Fruit fly (Drosophila melanogaster) whole organism, embryonic: ENCODE measurements around the gene CG9021.

Experiments
- Abd-B ChIP-seq: fragments of 200-800 bp; sonication (Bioruptor generic); optimal IDR thresholded peaks from 2 replicates; lab custom pipeline; 2018; ENCODE audit warnings: missing biosample characterization, mild to moderate bottlenecking, missing genetic modification characterization, moderate library complexity
- C15 ChIP-seq: fragments of 200-800 bp; sonication (Bioruptor generic); IDR thresholded peaks from 3 replicates; pipeline ENCODE4 v1.3.6; 2022; ENCODE audit warnings: missing biosample characterization, missing genetic modification characterization
- CG1024 ChIP-seq: fragments of 200-800 bp; sonication (Bioruptor generic); IDR thresholded peaks from 2 replicates; pipeline ENCODE4 v1.3.6; 2022; ENCODE audit warnings: missing biosample characterization, missing genetic modification characterization
- CG10274 ChIP-seq: fragments of 200-800 bp; sonication (Bioruptor generic); optimal IDR thresholded peaks from 3 replicates; lab custom pipeline; 2017; ENCODE audit warnings: missing biosample characterization, mild to moderate bottlenecking, missing genetic modification characterization
- CG10366 ChIP-seq: fragments of 200-800 bp; sonication (Bioruptor generic); IDR thresholded peaks from 2 replicates; pipeline ENCODE4 v1.3.6; 2022; ENCODE audit warnings: missing biosample characterization, missing genetic modification characterization
- CG10979 ChIP-seq: fragments of 200-800 bp; sonication (Bioruptor generic); optimal IDR thresholded peaks from 2 replicates; lab custom pipeline; 2018; ENCODE audit warnings: missing biosample characterization, mild to moderate bottlenecking, missing genetic modification characterization, moderate library complexity
- CG11247 ChIP-seq: fragments of 200-800 bp; sonication (Bioruptor generic); IDR thresholded peaks from 2 replicates; pipeline ENCODE4 v1.3.6; 2022; ENCODE audit warnings: missing biosample characterization, missing genetic modification characterization
- CG12299 ChIP-seq: fragments of 200-800 bp; sonication (Bioruptor generic); optimal IDR thresholded peaks from 2 replicates; lab custom pipeline; 2018; ENCODE audit warnings: missing biosample characterization, mild to moderate bottlenecking, missing genetic modification characterization
- CG15601 ChIP-seq: fragments of 200-800 bp; sonication (Bioruptor generic); optimal IDR thresholded peaks from 3 replicates; lab custom pipeline; 2019; ENCODE audit warnings: missing biosample characterization, mild to moderate bottlenecking, missing genetic modification characterization, moderate library complexity
- CG17359 ChIP-seq: fragments of 200-800 bp; sonication (Bioruptor generic); optimal IDR thresholded peaks from 3 replicates; lab custom pipeline; 2018; ENCODE audit warnings: missing biosample characterization, mild to moderate bottlenecking, missing genetic modification characterization, moderate library complexity
- CG17802 ChIP-seq: fragments of 200-800 bp; sonication (Bioruptor generic); optimal IDR thresholded peaks from 2 replicates; lab custom pipeline; 2018; ENCODE audit warnings: missing biosample characterization, mild to moderate bottlenecking, missing genetic modification characterization, moderate library complexity
- CG18599 ChIP-seq: fragments of 200-800 bp; sonication (Bioruptor generic); optimal IDR thresholded peaks from 3 replicates; lab custom pipeline; 2017; ENCODE audit warnings: missing biosample characterization, missing genetic modification characterization, mild to moderate bottlenecking, moderate library complexity, missing genetic modification reagents
- CG18619 ChIP-seq: fragments of 200-800 bp; sonication (Bioruptor generic); optimal IDR thresholded peaks from 3 replicates; lab custom pipeline; 2017; ENCODE audit warnings: missing biosample characterization, mild to moderate bottlenecking, missing genetic modification characterization
- CG2889 ChIP-seq: fragments of 200-800 bp; sonication (Bioruptor generic); IDR thresholded peaks from 3 replicates; pipeline ENCODE4 v1.3.6; 2022; ENCODE audit warnings: missing biosample characterization, missing genetic modification characterization
- CG32772 ChIP-seq: fragments of 200-800 bp; sonication (Bioruptor generic); IDR thresholded peaks from 2 replicates; pipeline ENCODE4 v1.3.6; 2022; ENCODE audit warnings: missing biosample characterization, missing genetic modification characterization
- CG34376 ChIP-seq: fragments of 200-800 bp; sonication (Bioruptor generic); optimal IDR thresholded peaks from 2 replicates; lab custom pipeline; 2018; ENCODE audit warnings: missing biosample characterization, mild to moderate bottlenecking, missing genetic modification characterization
- CG34422 ChIP-seq: fragments of 200-800 bp; sonication (Bioruptor generic); IDR thresholded peaks from 3 replicates; pipeline ENCODE4 v1.3.6; 2022; ENCODE audit warnings: missing biosample characterization, missing genetic modification characterization
- CG3838 ChIP-seq: fragments of 200-800 bp; sonication (Bioruptor generic); optimal IDR thresholded peaks from 3 replicates; lab custom pipeline; 2016; ENCODE audit warnings: missing biosample characterization, missing genetic modification characterization
- CG3995 ChIP-seq: fragments of 200-800 bp; sonication (Bioruptor generic); optimal IDR thresholded peaks from 3 replicates; lab custom pipeline; 2016; ENCODE audit warnings: missing biosample characterization, missing genetic modification characterization
- CG7357 ChIP-seq: fragments of 200-800 bp; sonication (Bioruptor generic); IDR thresholded peaks from 3 replicates; pipeline ENCODE4 v1.3.6; 2022; ENCODE audit warnings: missing biosample characterization, missing genetic modification characterization
- CG8359 ChIP-seq: fragments of 200-800 bp; sonication (Bioruptor generic); optimal IDR thresholded peaks from 2 replicates; lab custom pipeline; 2017; ENCODE audit warnings: missing biosample characterization, mild to moderate bottlenecking, missing genetic modification characterization, borderline replicate concordance
- CG8765 ChIP-seq: fragments of 200-800 bp; sonication (Bioruptor generic); IDR thresholded peaks from 2 replicates; pipeline ENCODE4 v1.3.6; 2022; ENCODE audit warnings: missing biosample characterization, missing genetic modification characterization
- CG8924 ChIP-seq: fragments of 200-800 bp; optimal IDR thresholded peaks from 3 replicates; lab custom pipeline; 2019; ENCODE audit warnings: missing biosample characterization, mild to moderate bottlenecking, missing genetic modification characterization, moderate library complexity
- CG9437 ChIP-seq: fragments of 200-800 bp; sonication (Bioruptor generic); optimal IDR thresholded peaks from 2 replicates; lab custom pipeline; 2018; ENCODE audit warnings: missing biosample characterization, mild to moderate bottlenecking, missing genetic modification characterization
- Deaf1 ChIP-seq: fragments of 200-800 bp; optimal IDR thresholded peaks from 3 replicates; lab custom pipeline; 2019; ENCODE audit warnings: missing biosample characterization, mild to moderate bottlenecking, missing genetic modification characterization, moderate library complexity
- E2f1 ChIP-seq: fragments of 200-800 bp; sonication (Bioruptor generic); IDR thresholded peaks from 2 replicates; pipeline ENCODE4 v1.3.6; 2022; ENCODE audit warnings: missing biosample characterization, missing genetic modification characterization
- Hmx ChIP-seq: fragments of 200-800 bp; sonication (Bioruptor generic); optimal IDR thresholded peaks from 2 replicates; lab custom pipeline; 2016; ENCODE audit warnings: missing biosample characterization, missing genetic modification characterization
- Lpt ChIP-seq: fragments of >200 bp; optimal IDR thresholded peaks from 2 replicates; lab custom pipeline; 2018; ENCODE audit warnings: missing biosample characterization, missing genetic modification characterization
- Nf-YC ChIP-seq: fragments of 200-800 bp; optimal IDR thresholded peaks from 3 replicates; lab custom pipeline; 2019; ENCODE audit warnings: missing biosample characterization, mild to moderate bottlenecking, missing genetic modification characterization, moderate library complexity
- Sox102F ChIP-seq: fragments of 200-800 bp; sonication (Bioruptor generic); optimal IDR thresholded peaks from 2 replicates; lab custom pipeline; 2018; ENCODE audit warnings: missing biosample characterization, mild to moderate bottlenecking, missing genetic modification characterization, moderate library complexity
- Trl ChIP-seq, 3 experiments: fragments of >200 bp in 2 of 3; fragments of 200-800 bp in 1 of 3; sonication (Bioruptor generic) in 1 of 3; optimal IDR thresholded peaks; 2 replicates in 1 of 3; 3 replicates in 2 of 3; lab custom pipeline; 2016 to 2017; ENCODE audit warnings: missing biosample characterization in 1 of 3, missing genetic modification characterization in 1 of 3
- ac ChIP-seq: fragments of 200-800 bp; sonication (Bioruptor generic); optimal IDR thresholded peaks from 3 replicates; lab custom pipeline; 2017; ENCODE audit warnings: missing biosample characterization, mild to moderate bottlenecking, missing genetic modification characterization
- aop ChIP-seq: fragments of 200-800 bp; sonication (Bioruptor generic); IDR thresholded peaks from 2 replicates; pipeline ENCODE4 v1.3.6; 2022; ENCODE audit warnings: missing biosample characterization, missing genetic modification characterization
- ase ChIP-seq: fragments of 200-800 bp; sonication (Bioruptor generic); IDR thresholded peaks from 3 replicates; pipeline ENCODE4 v1.3.6; 2022; ENCODE audit warnings: missing biosample characterization, missing genetic modification characterization
- ash1 ChIP-seq: fragments of 200-800 bp; sonication (Bioruptor generic); optimal IDR thresholded peaks from 2 replicates; lab custom pipeline; 2018; ENCODE audit warnings: missing biosample characterization, mild to moderate bottlenecking, missing genetic modification characterization
- bab2 ChIP-seq: fragments of 200-800 bp; sonication (Bioruptor generic); optimal IDR thresholded peaks from 2 replicates; lab custom pipeline; 2016; ENCODE audit warnings: missing biosample characterization, missing genetic modification characterization
- croc ChIP-seq: fragments of 200-800 bp; sonication (Bioruptor generic); conservative IDR thresholded peaks from 3 replicates; pipeline ENCODE4 v1.3.6; 2022; ENCODE audit warnings: missing biosample characterization, missing genetic modification characterization
- crol ChIP-seq: fragments of 200-800 bp; sonication (Bioruptor generic); IDR thresholded peaks from 2 replicates; pipeline ENCODE4 v1.3.6; 2022; ENCODE audit warnings: missing biosample characterization, missing genetic modification characterization
- danr ChIP-seq: fragments of 200-800 bp; sonication (Bioruptor generic); IDR thresholded peaks from 2 replicates; pipeline ENCODE4 v1.3.6; 2022; ENCODE audit warnings: missing biosample characterization, missing genetic modification characterization
- disco-r ChIP-seq: fragments of 200-800 bp; sonication (Bioruptor generic); optimal IDR thresholded peaks from 2 replicates; lab custom pipeline; 2016; ENCODE audit warnings: missing biosample characterization, missing genetic modification characterization
- eyg ChIP-seq: fragments of 200-800 bp; sonication (Bioruptor generic); optimal IDR thresholded peaks from 3 replicates; lab custom pipeline; 2016; ENCODE audit warnings: missing biosample characterization, missing genetic modification characterization
- nerfin-1 ChIP-seq: fragments of 200-800 bp; sonication (Bioruptor generic); optimal IDR thresholded peaks from 3 replicates; lab custom pipeline; 2019; ENCODE audit warnings: missing biosample characterization, mild to moderate bottlenecking, missing genetic modification characterization, moderate library complexity
- nerfin-2 ChIP-seq: fragments of 200-800 bp; sonication (Bioruptor generic); IDR thresholded peaks from 2 replicates; pipeline ENCODE4 v1.3.6; 2022; ENCODE audit warnings: missing biosample characterization, missing genetic modification characterization; ENCODE audit not compliant: partially characterized antibody
- p53 ChIP-seq: fragments of 200-800 bp; sonication (Bioruptor generic); optimal IDR thresholded peaks from 2 replicates; lab custom pipeline; 2016; ENCODE audit warnings: missing biosample characterization, missing genetic modification characterization
- row ChIP-seq: fragments of 200-800 bp; sonication (Bioruptor generic); IDR thresholded peaks from 3 replicates; pipeline ENCODE4 v1.3.6; 2022; ENCODE audit warnings: missing biosample characterization, missing genetic modification characterization
- tap ChIP-seq: fragments of 200-800 bp; optimal IDR thresholded peaks from 3 replicates; lab custom pipeline; 2019; ENCODE audit warnings: missing biosample characterization, mild to moderate bottlenecking, missing genetic modification characterization, moderate library complexity
- tx ChIP-seq: fragments of 200-800 bp; sonication (Bioruptor generic); optimal IDR thresholded peaks from 2 replicates; lab custom pipeline; 2016; ENCODE audit warnings: missing biosample characterization, missing genetic modification characterization
- yki ChIP-seq: fragments of >200 bp; optimal IDR thresholded peaks from 3 replicates; lab custom pipeline; 2018

The CG9021 gene

DNA sequence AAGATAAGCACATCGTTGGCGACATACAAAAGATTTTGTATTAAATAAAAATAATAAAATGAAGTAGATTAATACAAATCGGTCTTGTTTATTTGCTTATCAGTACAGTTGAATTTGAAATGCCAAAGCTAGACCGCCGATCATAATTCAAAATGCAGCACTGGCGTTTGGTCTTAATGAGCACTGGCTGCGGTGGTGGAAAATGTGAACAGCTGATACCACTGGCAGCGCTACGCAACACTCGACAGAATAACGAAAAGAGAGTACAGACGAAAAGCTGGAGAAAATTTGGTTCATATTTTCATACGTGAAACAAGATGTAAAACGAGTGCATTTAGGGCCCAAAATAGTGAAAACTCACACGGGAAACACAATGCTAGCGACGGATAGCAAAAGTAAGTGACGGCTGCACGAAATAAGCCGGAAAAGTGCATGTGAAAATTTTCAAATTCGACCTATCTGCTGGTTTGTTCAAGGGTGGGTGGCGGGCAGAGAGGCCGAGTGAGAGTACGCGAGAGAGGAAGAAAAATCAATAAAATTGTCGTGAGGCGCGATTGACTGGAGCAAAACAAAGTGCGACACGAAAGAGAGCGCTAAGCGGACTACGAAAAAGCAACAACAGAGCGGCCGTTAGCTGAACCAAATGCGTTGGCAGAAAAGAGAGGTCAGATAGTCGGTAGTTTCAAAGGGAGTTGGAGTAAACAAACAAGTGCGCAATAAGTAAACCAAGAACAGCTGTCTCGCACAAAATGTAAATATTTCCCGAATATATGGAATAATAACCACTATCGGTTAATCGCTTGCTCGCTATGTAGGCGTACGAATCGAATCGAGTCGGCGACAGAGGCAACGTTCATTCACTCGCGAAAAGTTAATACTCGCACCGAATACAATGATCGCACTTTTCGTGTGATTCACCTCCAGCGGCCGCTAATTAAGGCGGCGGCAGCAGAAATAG lies 2.7 kb upstream of the CG9021 start, which contains the start of gene bchs (continued):
- peak; percentile 97 for TF ChIP-seq CG15601 (tag; lab: Kevin White, UChicago)
- TF ChIP-seq CG9437 (GFP tag; lab: Kevin White, UChicago) = no peak
- TF ChIP-seq CG8765 = no peak
- peak; percentile 83; the same call in 2 of the 3 replicates for TF ChIP-seq CG34422 (GFP tag; lab: Robert Waterston, UW)
- TF ChIP-seq CG10274 (GFP tag; lab: Kevin White, UChicago) = peak; percentile 75
- TF ChIP-seq CG3838 (GFP tag; lab: Kevin White, UChicago) = peak; percentile 82
- TF ChIP-seq crol (GFP tag; lab: Robert Waterston, UW) = peak; percentile 87
- peak; percentile 81 for TF ChIP-seq Sox102F (GFP tag; lab: Kevin White, UChicago)
- TF ChIP-seq Deaf1 (tag; lab: Kevin White, UChicago) = peak; percentile 65
- peak; percentile 93 for TF ChIP-seq CG34376 (GFP tag; lab: Kevin White, UChicago)
- no peak for TF ChIP-seq CG32772 (GFP tag; lab: Robert Waterston, UW)
- no peak for TF ChIP-seq ase (GFP tag; lab: Robert Waterston, UW)
- TF ChIP-seq C15 (GFP tag; lab: Robert Waterston, UW) = peak; percentile 57; the same call in 1 of the 3 replicates
- no peak for TF ChIP-seq Abd-B (GFP tag; lab: Kevin White, UChicago)
- TF ChIP-seq tap (tag; lab: Kevin White, UChicago) = no peak
- TF ChIP-seq eyg = peak; percentile 85
- TF ChIP-seq CG3995 (GFP tag; lab: Kevin White, UChicago) = no peak
- TF ChIP-seq CG11247 (GFP tag; lab: Robert Waterston, UW) = peak; percentile 78
- TF ChIP-seq CG10366 = peak; percentile 56
- TF ChIP-seq disco-r (GFP tag; lab: Kevin White, UChicago) = peak; percentile 90
- TF ChIP-seq nerfin-2 (GFP tag; lab: Robert Waterston, UW) = no peak
- no peak for TF ChIP-seq Lpt (GFP tag; lab: Kevin White, UChicago)
- TF ChIP-seq croc (GFP tag; lab: Robert Waterston, UW) = peak; percentile 27; the same call in 1 of the 3 replicates
- peak; percentile 30; the same call in 1 of the 3 replicates for TF ChIP-seq row
- TF ChIP-seq CG10979 (tag; lab: Kevin White, UChicago) = peak; percentile 68
- TF ChIP-seq CG7357 (GFP tag; lab: Robert Waterston, UW) = 0 out of 3 replicates have a peak, but pooled peaks have one; percentile 44
- TF ChIP-seq yki (lab: Kevin White, UChicago) = no peak
- TF ChIP-seq Nf-YC (tag; lab: Kevin White, UChicago) = no peak
- TF ChIP-seq nerfin-1 (tag; lab: Kevin White, UChicago) = peak; percentile 86
- TF ChIP-seq CG2889 (GFP tag; lab: Robert Waterston, UW) = no peak
- TF ChIP-seq tx = peak; percentile 46
- TF ChIP-seq CG8359 = peak; percentile 82
- peak; percentile 73 for TF ChIP-seq CG8924 (tag; lab: Kevin White, UChicago)
- peak; percentile 62 for TF ChIP-seq CG17802 (tag; lab: Kevin White, UChicago)
- TF ChIP-seq CG18599 (GFP tag; lab: Kevin White, UChicago) = peak; percentile 97
- TF ChIP-seq danr (GFP tag; lab: Robert Waterston, UW) = peak; percentile 63; the same call in 1 of the 2 replicates
- peak; percentile 70 for TF ChIP-seq p53 (GFP tag; lab: Kevin White, UChicago)
- TF ChIP-seq bab2 (GFP tag; lab: Kevin White, UChicago) = peak; percentile 89
- TF ChIP-seq Hmx (GFP tag; lab: Kevin White, UChicago) = no peak
- peak; percentile 89 to 97 for TF ChIP-seq Trl (optimal IDR thresholded peaks at IDR 0.05; lab: Kevin White, UChicago)
- peak; percentile 89 for TF ChIP-seq Trl (GFP tag; optimal IDR thresholded peaks at IDR 0.05; lab: Kevin White, UChicago)
- TF ChIP-seq ash1 (GFP tag; lab: Kevin White, UChicago) = peak; percentile 87
- no peak for TF ChIP-seq aop
- TF ChIP-seq E2f1 = peak; percentile 38; the same call in 1 of the 2 replicates
- TF ChIP-seq ac (GFP tag; lab: Kevin White, UChicago) = peak; percentile 96
- TF ChIP-seq CG18619 (GFP tag; lab: Kevin White, UChicago) = peak; percentile 93
- peak; percentile 80; the same call in 1 of the 2 replicates for TF ChIP-seq CG1024
- TF ChIP-seq CG12299 (tag; lab: Kevin White, UChicago) = peak; percentile 91
- TF ChIP-seq CG17359 (tag; lab: Kevin White, UChicago) = peak; percentile 94
